Worm (Caenorhabditis elegans) whole organism, L4 larva: ENCODE measurements around the gene talp-3.

ENCODE experiments used
- F26F4.8 ChIP-seq: fragments of 200-800 bp; sonication (Bioruptor generic); conservative IDR thresholded peaks from 2 replicates; pipeline ENCODE4 v1.3.6; 2022; ENCODE audit warnings: missing genetic modification characterization, missing compliant biosample characterization
- F49E8.2 ChIP-seq: sonication (generic microtip); optimal IDR thresholded peaks from 2 replicates; lab custom pipeline; 2016; ENCODE audit warnings: missing compliant biosample characterization, mild to moderate bottlenecking, missing genetic modification characterization, borderline replicate concordance
- R02D3.7 ChIP-seq: fragments of 150-350 bp; sonication (generic microtip); optimal IDR thresholded peaks from 3 replicates; lab custom pipeline; 2014; ENCODE audit warnings: missing biosample characterization, missing genetic modification characterization
- Y48G9A.11 ChIP-seq: fragments of 200-800 bp; sonication (Bioruptor generic); IDR thresholded peaks from 2 replicates; pipeline ENCODE4 v1.3.6; 2022; ENCODE audit warnings: missing genetic modification reagents, missing genetic modification characterization, missing compliant biosample characterization
- aha-1 ChIP-seq: fragments of 150-350 bp; peaks from one replicate; lab custom pipeline; 2014; ENCODE audit warnings: missing biosample characterization, missing genetic modification characterization
- arid-1 ChIP-seq: fragments of 200-800 bp; sonication (Bioruptor generic); conservative IDR thresholded peaks from 2 replicates; pipeline ENCODE4 v1.3.6; 2022; ENCODE audit warnings: missing genetic modification reagents, missing genetic modification characterization, missing compliant biosample characterization
- ceh-20 ChIP-seq: fragments of 200-800 bp; sonication (Bioruptor generic); IDR thresholded peaks from 2 replicates; pipeline ENCODE4 v1.3.6; 2022; ENCODE audit warnings: missing genetic modification reagents, missing genetic modification characterization, missing compliant biosample characterization
- ceh-32 ChIP-seq: sonication (generic microtip); optimal IDR thresholded peaks from 2 replicates; lab custom pipeline; 2016; ENCODE audit warnings: mild to moderate bottlenecking, missing genetic modification characterization, missing compliant biosample characterization; ENCODE audit not compliant: poor library complexity
- cey-2 ChIP-seq: sonication (generic microtip); optimal IDR thresholded peaks from 3 replicates; lab custom pipeline; 2017; ENCODE audit warnings: missing genetic modification characterization, mild to moderate bottlenecking, missing compliant biosample characterization, antibody characterized with exemption, borderline replicate concordance; ENCODE audit not compliant: insufficient read depth
- daf-19 ChIP-seq: fragments of 200-800 bp; sonication (Bioruptor generic); conservative IDR thresholded peaks from 2 replicates; pipeline ENCODE4 v1.3.6; 2022; ENCODE audit warnings: missing genetic modification characterization, missing compliant biosample characterization
- hlh-11 ChIP-seq: fragments of 200-800 bp; sonication (Bioruptor generic); optimal IDR thresholded peaks from 2 replicates; lab custom pipeline; 2018; ENCODE audit warnings: mild to moderate bottlenecking, missing genetic modification characterization, missing compliant biosample characterization
- jun-1 ChIP-seq: fragments of 150-350 bp; optimal IDR thresholded peaks from 2 replicates; lab custom pipeline; 2014; ENCODE audit warnings: missing biosample characterization, missing genetic modification reagents, missing genetic modification characterization
- lin-1 ChIP-seq: fragments of 200-800 bp; sonication (Bioruptor generic); IDR thresholded peaks from 2 replicates; pipeline ENCODE4 v1.3.6; 2022; ENCODE audit warnings: missing genetic modification reagents, missing genetic modification characterization, missing compliant biosample characterization
- lin-15B ChIP-seq: fragments of 150-350 bp; sonication (generic microtip); optimal IDR thresholded peaks from 3 replicates; lab custom pipeline; 2014; ENCODE audit warnings: missing biosample characterization, missing genetic modification characterization
- lin-29 ChIP-seq: fragments of 200-800 bp; sonication (Bioruptor generic); IDR thresholded peaks from 2 replicates; pipeline ENCODE4 v1.3.6; 2022; ENCODE audit warnings: missing genetic modification reagents, missing genetic modification characterization, missing compliant biosample characterization
- lir-3 ChIP-seq: sonication (generic microtip); optimal IDR thresholded peaks from 2 replicates; lab custom pipeline; 2016; ENCODE audit warnings: mild to moderate bottlenecking, missing genetic modification characterization, missing compliant biosample characterization
- lsy-2 ChIP-seq, 2 experiments: fragments of 150-350 bp in 1 of 2; sonication (generic microtip) in 1 of 2; optimal IDR thresholded peaks; 2 replicates each; lab custom pipeline; 2014 to 2017; ENCODE audit warnings: missing biosample characterization in 2 of 2, missing genetic modification characterization in 2 of 2
- mxl-2 ChIP-seq: fragments of 200-800 bp; sonication (Bioruptor generic); conservative IDR thresholded peaks from 2 replicates; pipeline ENCODE4 v1.3.6; 2022; ENCODE audit warnings: missing genetic modification reagents, missing genetic modification characterization, missing compliant biosample characterization
- nhr-11 ChIP-seq: fragments of 150-350 bp; optimal IDR thresholded peaks from 2 replicates; lab custom pipeline; 2014; ENCODE audit warnings: missing biosample characterization, missing genetic modification characterization
- nhr-25 ChIP-seq: sonication (generic microtip); optimal IDR thresholded peaks from 2 replicates; lab custom pipeline; 2017; ENCODE audit warnings: missing genetic modification characterization, mild to moderate bottlenecking, missing compliant biosample characterization, antibody characterized with exemption, moderate library complexity, borderline replicate concordance; ENCODE audit not compliant: insufficient read depth
- nhr-28 ChIP-seq: fragments of 150-350 bp; optimal IDR thresholded peaks from 2 replicates; lab custom pipeline; 2014; ENCODE audit warnings: missing biosample characterization, missing genetic modification characterization
- nhr-77 ChIP-seq: fragments of 150-350 bp; optimal IDR thresholded peaks from 2 replicates; lab custom pipeline; 2014; ENCODE audit warnings: missing biosample characterization, missing genetic modification characterization
- php-3 ChIP-seq: fragments of 200-800 bp; sonication (Bioruptor generic); IDR thresholded peaks from 2 replicates; pipeline ENCODE4 v1.3.6; 2022; ENCODE audit warnings: missing genetic modification reagents, missing genetic modification characterization, missing compliant biosample characterization
- set-16 ChIP-seq: fragments of 200-800 bp; sonication (Bioruptor generic); IDR thresholded peaks from 2 replicates; pipeline ENCODE4 v1.3.6; 2022; ENCODE audit warnings: missing genetic modification reagents, missing genetic modification characterization, missing compliant biosample characterization
- snpc-1.2 ChIP-seq: fragments of 200-800 bp; sonication (Bioruptor generic); IDR thresholded peaks from 2 replicates; pipeline ENCODE4 v1.3.6; 2022; ENCODE audit warnings: missing genetic modification reagents, missing genetic modification characterization, missing compliant biosample characterization
- snpc-4 ChIP-seq: fragments of 150-350 bp; optimal IDR thresholded peaks from 2 replicates; lab custom pipeline; 2014; ENCODE audit warnings: missing biosample characterization, missing genetic modification characterization
- unc-39 ChIP-seq: sonication (generic microtip); optimal IDR thresholded peaks from 2 replicates; lab custom pipeline; 2017; ENCODE audit warnings: missing biosample characterization, missing genetic modification characterization
- unc-62 ChIP-seq, 3 experiments: fragments of 150-350 bp in 1 of 3; sonication (generic microtip); optimal IDR thresholded peaks in 2 of 3; peaks in 1 of 3; 1 replicate in 1 of 3; 2 replicates in 2 of 3; lab custom pipeline; 2014 to 2017; ENCODE audit warnings: missing biosample characterization in 3 of 3, missing genetic modification characterization in 3 of 3, missing genetic modification reagents in 3 of 3, missing genotype in 1 of 3
- vab-7 ChIP-seq: fragments of 200-800 bp; sonication (Bioruptor generic); IDR thresholded peaks from 2 replicates; pipeline ENCODE4 v1.3.6; 2022; ENCODE audit warnings: missing genetic modification reagents, missing genetic modification characterization, missing compliant biosample characterization
- zfp-3 ChIP-seq: fragments of 200-800 bp; sonication (Bioruptor generic); conservative IDR thresholded peaks from 2 replicates; pipeline ENCODE4 v1.3.6; 2022; ENCODE audit warnings: missing genetic modification reagents, missing genetic modification characterization, missing compliant biosample characterization

talp-3 gene

DNA sequence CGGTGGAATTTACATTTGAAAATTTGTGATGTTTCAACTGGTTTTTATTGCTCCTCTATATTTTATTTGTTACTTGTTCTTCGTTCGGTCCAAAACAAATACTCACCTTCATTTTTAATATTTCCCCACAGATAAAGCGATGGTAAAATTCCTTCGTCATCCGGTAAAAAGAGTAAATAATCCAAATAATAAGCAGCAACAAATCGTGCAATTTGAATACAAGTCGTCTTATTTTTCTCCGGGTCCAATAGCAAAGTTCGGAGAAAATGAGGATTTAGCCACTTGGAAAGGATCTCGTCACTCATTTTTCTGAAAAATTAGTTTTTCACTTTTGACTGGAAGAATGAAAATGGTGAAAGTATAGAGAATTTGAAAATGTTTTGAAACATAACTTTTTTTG is at the start of gene talp-3:
Gene talp-3 (minus strand): TSS at position 315 of the 400 bp plus-strand sequence.
- TF ChIP-seq snpc-1.2 (peak; percentile 54; the same call in 1 of the 2 replicates), lsy-2 (tag; optimal IDR thresholded peaks at IDR 0.05; lab: Kevin White, UChicago) (no peak)

DNA sequence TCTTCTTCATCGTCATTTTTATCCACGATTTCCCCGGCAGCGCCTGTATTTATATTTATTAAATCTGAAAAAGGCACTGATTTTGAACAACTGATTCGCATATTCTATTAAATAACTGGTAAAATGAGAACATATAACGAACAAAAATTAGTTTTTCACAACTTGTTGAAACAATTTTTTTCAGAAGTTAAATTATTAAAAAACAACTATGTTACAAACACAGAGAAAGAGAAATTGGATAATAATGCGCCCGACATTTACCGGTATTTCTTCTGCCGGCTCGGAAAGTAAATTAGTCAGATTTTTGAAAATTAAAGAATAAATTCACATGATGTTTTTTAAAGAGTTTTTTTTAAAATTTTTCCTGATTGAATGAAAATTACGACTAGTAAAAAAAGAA is 46.7 kb upstream of the talp-3 start, which contains the start of gene haf-8:
Gene haf-8 (minus strand): TSS at position 101 of the 400 bp plus-strand sequence.
- TF ChIP-seq lir-3 (tag; lab: Kevin White, UChicago) (no peak), vab-7 (GFP tag; lab: Robert Waterston, UW) (no peak), mxl-2 (GFP tag; lab: Robert Waterston, UW) (no peak), ceh-20 (GFP tag; lab: Robert Waterston, UW) (no peak), ceh-32 (tag; lab: Kevin White, UChicago) (no peak), nhr-28 (tag; lab: Kevin White, UChicago) (no peak), lin-15B (tag; lab: Kevin White, UChicago) (no peak), unc-39 (tag; lab: Kevin White, UChicago) (no peak)
- TF ChIP-seq, all 104 proteins: peak for 0

DNA sequence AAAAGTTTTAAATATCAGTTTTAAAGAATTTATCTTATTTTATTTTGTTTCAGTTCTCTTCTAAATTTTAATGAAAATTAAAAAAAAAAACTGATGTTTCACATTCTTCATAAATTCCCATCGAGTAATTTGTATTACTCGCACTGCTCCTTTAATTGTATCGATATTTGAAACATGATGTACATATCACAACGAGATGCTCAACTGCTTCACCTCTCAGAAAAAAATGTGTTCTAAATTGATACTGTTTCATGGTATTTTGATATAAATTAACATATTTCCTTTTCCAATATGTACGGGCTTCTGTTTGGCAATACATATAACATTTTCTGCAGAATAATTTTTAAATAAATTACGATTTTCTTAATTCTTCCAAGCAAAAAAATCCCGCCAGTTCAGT is 34.5 kb upstream of the talp-3 start:
- TF ChIP-seq ceh-32 (tag; lab: Kevin White, UChicago) (no peak), snpc-1.2 (peak; percentile 45; the same call in 1 of the 2 replicates)

DNA sequence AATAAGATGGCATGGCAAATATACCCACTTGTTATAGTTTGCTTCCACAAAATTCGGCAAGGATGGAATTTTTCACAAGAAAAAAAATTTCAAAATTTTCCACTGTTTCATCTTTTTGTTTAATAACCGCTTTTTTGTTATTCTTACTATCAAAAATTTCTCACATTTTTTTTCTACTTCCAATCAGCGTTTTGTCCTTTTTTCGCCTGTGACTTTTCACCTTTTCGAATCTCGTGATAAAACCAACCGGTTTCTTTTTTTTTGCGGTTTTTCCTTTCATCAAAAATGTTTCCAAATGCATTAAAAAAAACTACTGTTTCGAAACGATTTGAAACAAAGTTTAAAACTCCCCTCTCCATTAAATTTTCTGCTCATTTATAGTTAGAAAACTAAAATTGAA is 25.9 kb upstream of the talp-3 start:
- TF ChIP-seq R02D3.7 (tag; lab: Kevin White, UChicago) (no peak), arid-1 (GFP tag; lab: Robert Waterston, UW) (no peak), nhr-11 (tag; lab: Kevin White, UChicago) (no peak), F26F4.8 (GFP tag; lab: Robert Waterston, UW) (no peak), set-16 (GFP tag; lab: Robert Waterston, UW) (no peak), cey-2 (tag; lab: Kevin White, UChicago) (no peak), snpc-1.2 (0 out of 2 replicates have a peak, but pooled peaks have one; percentile 19), lin-15B (tag; lab: Kevin White, UChicago) (no peak), unc-62 (GFP tag; optimal IDR thresholded peaks at IDR 0.05 in 1 of 2; lab: Kevin White, UChicago) (peak in 1 of 2 experiments; percentile 21), unc-62 (tag; optimal IDR thresholded peaks at IDR 0.05; lab: Kevin White, UChicago) (no peak), lin-29 (GFP tag; lab: Robert Waterston, UW) (no peak), daf-19 (GFP tag; lab: Robert Waterston, UW) (no peak), lin-1 (GFP tag; lab: Robert Waterston, UW) (no peak), nhr-25 (tag; lab: Kevin White, UChicago) (no peak), php-3 (no peak), jun-1 (tag; lab: Kevin White, UChicago) (no peak), Y48G9A.11 (GFP tag; lab: Robert Waterston, UW) (no peak), snpc-4 (no peak), F49E8.2 (tag; lab: Kevin White, UChicago) (no peak), zfp-3 (GFP tag; lab: Robert Waterston, UW) (no peak), aha-1 (tag; lab: Kevin White, UChicago) (peak; percentile 65)

DNA sequence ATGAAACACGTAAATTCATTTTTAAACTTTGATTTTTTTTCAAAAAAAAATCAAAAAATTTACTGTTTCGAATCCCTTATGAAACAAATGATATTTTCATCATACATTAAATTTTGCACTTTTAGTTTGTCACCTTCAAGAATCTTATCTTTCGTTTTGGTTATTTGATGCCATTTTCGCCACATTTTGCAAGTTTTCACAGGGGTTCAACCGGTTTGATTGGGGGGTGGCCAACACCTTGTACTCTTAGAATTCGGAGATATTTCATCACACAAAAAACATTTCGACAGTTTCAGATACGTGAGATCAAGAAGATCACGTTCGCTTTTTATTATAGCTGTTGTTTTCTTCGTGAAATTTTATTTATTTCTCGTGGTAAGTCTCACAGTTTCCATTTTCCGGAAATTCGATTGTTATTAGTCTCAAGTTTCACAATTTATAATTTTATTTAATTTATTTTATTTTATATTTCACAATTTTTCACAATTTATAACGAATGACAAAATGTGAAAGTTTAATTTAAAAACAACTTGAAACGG is 24.0 kb upstream of the talp-3 start, which contains the start of gene Y57G11C.31:
Gene Y57G11C.31 (plus strand): TSS at position 276 of the 539 bp plus-strand sequence.
- TF ChIP-seq cey-2 (tag; lab: Kevin White, UChicago) (no peak), aha-1 (tag; lab: Kevin White, UChicago) (peak; percentile 61), hlh-11 (tag; lab: Kevin White, UChicago) (no peak), nhr-28 (tag; lab: Kevin White, UChicago) (peak; percentile 26), nhr-77 (tag; lab: Kevin White, UChicago) (no peak)
